Fruit fly (Drosophila melanogaster): ENCODE data around the gene Him.

- no peak for TF ChIP-seq usp (GFP tag; optimal IDR thresholded peaks at IDR 0.05)
- TF ChIP-seq CG8478 (optimal IDR thresholded peaks at IDR 0.05) = no peak
These were observed 42.7 kb downstream of the Him start for dm6 chrX:18251910-18252309.
